Worm (Caenorhabditis elegans): ENCODE results near the gene Y94H6A.2.

- TF ChIP-seq med-1 (GFP tag; optimal IDR thresholded peaks at IDR 0.05; ENCODE audit: insufficient read depth) (no peak), ztf-23 (GFP tag; IDR thresholded peaks at IDR 0.05) (no peak)
Observed at ce11 chrIV:2736575-2736974, 6.5 kb downstream of the Y94H6A.2 start.

Data from whole organism, midembryonic.